Worm (Caenorhabditis elegans): Measurements from ENCODE around the gene dim-1.

The dim-1 gene

ce11 chrX:8036219-8036883, 21.7 kb downstream of the dim-1 start (continued):
- peak; percentile 94 for TF ChIP-seq zfp-3 (GFP tag; conservative IDR thresholded peaks at IDR 0.05)
- TF ChIP-seq nhr-28 (tag; optimal IDR thresholded peaks at IDR 0.05), result peak; percentile 88
- no peak for TF ChIP-seq sdz-12 (GFP tag; optimal IDR thresholded peaks at IDR 0.05)
- TF ChIP-seq nhr-41 (GFP tag; IDR thresholded peaks at IDR 0.05), result peak; percentile 43
- TF ChIP-seq unc-130 (GFP tag; optimal IDR thresholded peaks at IDR 0.05), result no peak
- peak; percentile 84 for TF ChIP-seq egl-27 (tag; optimal IDR thresholded peaks at IDR 0.05)
- peak; percentile 97 for TF ChIP-seq spr-1 (tag; optimal IDR thresholded peaks at IDR 0.05)
- TF ChIP-seq dmd-6 (GFP tag; IDR thresholded peaks at IDR 0.05), result peak; percentile 96
- TF ChIP-seq zip-2 (tag; optimal IDR thresholded peaks at IDR 0.05), result peak; percentile 97
- peak; percentile 100 for TF ChIP-seq mep-1 (tag; optimal IDR thresholded peaks at IDR 0.05)
- peak; percentile 73 for TF ChIP-seq Y48G9A.11 (GFP tag; IDR thresholded peaks at IDR 0.05)
- peak; percentile 96 for TF ChIP-seq F10B5.3 (tag; optimal IDR thresholded peaks at IDR 0.05)
- peak; percentile 99 for TF ChIP-seq nhr-102 (tag; optimal IDR thresholded peaks at IDR 0.05)
- TF ChIP-seq daf-16 (GFP tag; optimal IDR thresholded peaks at IDR 0.05), result peak; percentile 96 to 98
- TF ChIP-seq daf-16 (tag; optimal IDR thresholded peaks at IDR 0.05), result peak; percentile 60
- peak; percentile 98 for TF ChIP-seq nhr-6 (tag; optimal IDR thresholded peaks at IDR 0.05)
- peak; percentile 90 for TF ChIP-seq lin-1 (GFP tag; IDR thresholded peaks at IDR 0.05)
- peak; percentile 61 for TF ChIP-seq ceh-44 (GFP tag; IDR thresholded peaks at IDR 0.05)
- TF ChIP-seq ceh-32 (tag; optimal IDR thresholded peaks at IDR 0.05; ENCODE audit: poor library complexity), result peak; percentile 90
- TF ChIP-seq aha-1 (tag), result peak; percentile 100
- 0 out of 2 replicates have a peak, but pooled peaks have one; percentile 59 for TF ChIP-seq tag-97 (GFP tag; IDR thresholded peaks at IDR 0.05)
- TF ChIP-seq cey-2 (tag; optimal IDR thresholded peaks at IDR 0.05; ENCODE audit: borderline replicate concordance, insufficient read depth), result no peak
- peak; percentile 43 for TF ChIP-seq nhr-111 (GFP tag; optimal IDR thresholded peaks at IDR 0.05)
- peak; percentile 96 for TF ChIP-seq zag-1 (tag; optimal IDR thresholded peaks at IDR 0.05)
- TF ChIP-seq F49E8.2 (tag; optimal IDR thresholded peaks at IDR 0.05; ENCODE audit: borderline replicate concordance), result peak; percentile 4
- TF ChIP-seq madf-5 (GFP tag; IDR thresholded peaks at IDR 0.05), result peak; percentile 69 to 94; a peak in 3 of 4 replicates
- TF ChIP-seq ztf-7 (tag; optimal IDR thresholded peaks at IDR 0.05), result peak; percentile 94
- TF ChIP-seq F37D6.2 (tag; optimal IDR thresholded peaks at IDR 0.05), result peak; percentile 99
- peak; percentile 87 for TF ChIP-seq arid-1 (GFP tag; conservative IDR thresholded peaks at IDR 0.05)
- peak; percentile 81 for TF ChIP-seq dmd-9 (GFP tag; IDR thresholded peaks at IDR 0.05)
- TF ChIP-seq ZK546.5 (tag; optimal IDR thresholded peaks at IDR 0.05), result peak; percentile 49 to 77
- TF ChIP-seq pha-4 (GFP tag; IDR thresholded peaks at IDR 0.05), result peak; percentile 94
- TF ChIP-seq pha-4 (tag; optimal IDR thresholded peaks at IDR 0.05), result peak; percentile 81
- TF ChIP-seq duxl-1 (tag; optimal IDR thresholded peaks at IDR 0.05; ENCODE audit: poor library complexity), result peak; percentile 98
- peak; percentile 97 for TF ChIP-seq nhr-48 (tag; optimal IDR thresholded peaks at IDR 0.05)
- peak; percentile 98 for TF ChIP-seq jun-1 (tag; optimal IDR thresholded peaks at IDR 0.05)
- peak; percentile 89 for TF ChIP-seq saeg-2 (GFP tag; IDR thresholded peaks at IDR 0.05)
- peak; percentile 84 for TF ChIP-seq vab-7 (GFP tag; IDR thresholded peaks at IDR 0.05)
- TF ChIP-seq mes-2 (tag; optimal IDR thresholded peaks at IDR 0.05; ENCODE audit: poor library complexity, severe bottlenecking), result peak; percentile 98
- TF ChIP-seq F44E2.7 (GFP tag; IDR thresholded peaks at IDR 0.05), result peak; percentile 84; the same call in 1 of the 2 replicates
- peak; percentile 91 for TF ChIP-seq Y5F2A.4 (GFP tag; optimal IDR thresholded peaks at IDR 0.05)
- peak; percentile 92 for TF ChIP-seq T20F7.1 (GFP tag; optimal IDR thresholded peaks at IDR 0.05)
- peak; percentile 98 for TF ChIP-seq hlh-11 (tag; optimal IDR thresholded peaks at IDR 0.05)
- peak; percentile 5 for TF ChIP-seq ceh-62 (tag; optimal IDR thresholded peaks at IDR 0.05)
- TF ChIP-seq lir-3 (tag; optimal IDR thresholded peaks at IDR 0.05), result peak; percentile 93
- TF ChIP-seq zfp-2 (tag; optimal IDR thresholded peaks at IDR 0.05), result peak; percentile 84
- TF ChIP-seq D1046.2 (GFP tag; IDR thresholded peaks at IDR 0.05), result peak; percentile 82
- peak; percentile 89 to 93 for TF ChIP-seq mdl-1 (tag; optimal IDR thresholded peaks at IDR 0.05)
- peak; percentile 97 for TF ChIP-seq daf-19 (GFP tag; conservative IDR thresholded peaks at IDR 0.05)
- TF ChIP-seq mxl-3 (GFP tag; optimal IDR thresholded peaks at IDR 0.05), result peak; percentile 89

Data from whole organism, L4 larva.